Fruit fly (Drosophila melanogaster): ENCODE results near the gene CG9231.
A peak's percentile ranks its signal among the peaks of the same experiment; 100 is the strongest.

DNA sequence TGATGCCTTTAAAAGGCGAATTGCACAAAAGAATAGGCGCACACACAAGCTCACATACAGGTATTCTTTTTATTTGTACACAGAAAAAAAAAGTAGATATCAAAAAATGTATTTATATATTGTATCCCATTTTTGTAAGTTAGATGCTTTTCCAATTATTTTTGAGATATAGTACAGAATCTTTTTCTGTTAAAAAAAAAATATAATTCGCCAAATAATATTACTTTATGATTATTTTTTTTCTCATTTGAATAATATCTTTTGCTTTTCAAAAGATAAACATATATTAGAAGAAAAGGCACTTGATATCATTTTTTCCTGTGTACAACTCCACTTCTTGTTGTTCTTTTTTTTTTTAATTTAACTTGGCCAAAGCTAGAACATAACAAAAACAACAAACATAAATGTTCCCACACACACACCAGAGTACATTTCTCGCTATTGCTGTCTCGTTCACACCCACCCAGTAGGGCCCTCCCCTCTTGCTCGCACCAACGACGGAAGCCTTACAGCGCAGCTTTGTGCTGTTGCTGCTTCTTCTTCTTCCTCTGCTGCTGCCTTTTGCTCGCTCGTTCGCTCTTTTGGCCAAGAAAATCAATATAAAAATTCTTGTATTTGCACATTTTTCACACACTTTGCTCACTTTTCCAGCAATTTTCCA, 49.1 kb upstream of the CG9231 start:
- no peak for TF ChIP-seq Hr38 (GFP tag; optimal IDR thresholded peaks at IDR 0.05)
- TF ChIP-seq CG8319 (GFP tag; optimal IDR thresholded peaks at IDR 0.05), result peak; percentile 13
- no peak for TF ChIP-seq Blimp-1 (GFP tag; optimal IDR thresholded peaks at IDR 0.05)
- no peak for TF ChIP-seq CG6854 (GFP tag; optimal IDR thresholded peaks at IDR 0.05)
- peak; percentile 69 for TF ChIP-seq Eip75B (GFP tag; optimal IDR thresholded peaks at IDR 0.05)
- peak; percentile 88 for TF ChIP-seq Lpt (GFP tag; optimal IDR thresholded peaks at IDR 0.05)
- TF ChIP-seq CG6792 (GFP tag; optimal IDR thresholded peaks at IDR 0.05), result peak; percentile 53
- peak; percentile 54 for TF ChIP-seq CG4318 (GFP tag; optimal IDR thresholded peaks at IDR 0.05)
- peak; percentile 49 for TF ChIP-seq Met (GFP tag; optimal IDR thresholded peaks at IDR 0.05)
- peak; percentile 56 for TF ChIP-seq CG11762 (GFP tag; optimal IDR thresholded peaks at IDR 0.05; ENCODE audit: insufficient read depth)
- no peak for TF ChIP-seq Hr39 (GFP tag; optimal IDR thresholded peaks at IDR 0.05)
- TF ChIP-seq CG10669 (GFP tag; optimal IDR thresholded peaks at IDR 0.05), result peak; percentile 51

All from whole organism, prepupa.